Worm (Caenorhabditis elegans): ENCODE results near the gene pudl-2.

pudl-2 gene

DNA sequence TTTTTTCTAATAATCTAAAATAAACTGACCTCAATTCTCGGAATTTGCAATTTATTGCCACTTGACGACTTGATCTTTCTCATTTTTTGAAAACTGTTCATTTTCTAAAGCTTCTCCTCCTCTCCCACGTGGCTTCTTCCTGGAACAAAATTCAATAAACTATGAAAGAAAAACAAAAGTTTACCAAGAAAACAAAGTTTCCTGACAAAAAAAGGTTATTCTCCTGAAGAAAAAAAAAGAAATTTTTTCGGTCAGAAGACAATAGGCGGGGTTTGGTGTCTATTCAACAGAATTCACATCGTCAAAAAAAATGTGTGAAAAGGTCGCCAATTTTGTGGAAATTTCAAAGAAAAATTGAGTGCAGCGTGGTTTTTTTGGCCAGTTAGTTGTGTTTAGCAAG, 30.1 kb downstream of the pudl-2 start, which contains the start of gene Y54G2A.16:
Y54G2A.16 (minus strand) TSS at position 101 of the 400 bp plus-strand sequence.
- TF ChIP-seq ets-4 (GFP tag; optimal IDR thresholded peaks at IDR 0.05) (no peak), nfya-2 (GFP tag; IDR thresholded peaks at IDR 0.05) (no peak), mcd-1 (GFP tag; IDR thresholded peaks at IDR 0.05) (no peak), mel-28 (tag; optimal IDR thresholded peaks at IDR 0.05; ENCODE audit: borderline replicate concordance) (no peak), ztf-25 (GFP tag; IDR thresholded peaks at IDR 0.05) (no peak), F55B11.4 (tag; optimal IDR thresholded peaks at IDR 0.05; ENCODE audit: borderline replicate concordance, insufficient read depth) (no peak), attf-3 (GFP tag; conservative IDR thresholded peaks at IDR 0.05) (no peak), lin-54 (GFP tag; optimal IDR thresholded peaks at IDR 0.05) (no peak), xnd-1 (tag; optimal IDR thresholded peaks at IDR 0.05) (no peak), lag-1 (GFP tag; IDR thresholded peaks at IDR 0.05) (no peak), F52B5.7 (tag; optimal IDR thresholded peaks at IDR 0.05) (no peak), madf-3 (GFP tag; IDR thresholded peaks at IDR 0.05) (no peak), somi-1 (GFP tag; optimal IDR thresholded peaks at IDR 0.05) (no peak), ceh-27 (GFP tag; optimal IDR thresholded peaks at IDR 0.05) (no peak), rcor-1 (GFP tag; IDR thresholded peaks at IDR 0.05) (no peak), sdz-38 (tag; optimal IDR thresholded peaks at IDR 0.05) (no peak), mxl-1 (tag; optimal IDR thresholded peaks at IDR 0.05) (no peak), ztf-26 (tag; optimal IDR thresholded peaks at IDR 0.05) (no peak), hlh-12 (tag; optimal IDR thresholded peaks at IDR 0.05) (no peak)

Data from whole organism, young adult.